Worm (Caenorhabditis elegans): ENCODE measurements around the gene rga-4.
A peak's percentile ranks its signal among the peaks of the same experiment; 100 is the strongest.

Gene rga-4

ce11 chrV:1383206-1383908 is at the start of gene rga-4:
rga-4 (minus strand) TSS chrV:1383256.
- TF ChIP-seq C34F6.9 (tag; optimal IDR thresholded peaks at IDR 0.05) (peak; percentile 51), nhr-237 (tag; optimal IDR thresholded peaks at IDR 0.05) (no peak), nhr-10 (tag; optimal IDR thresholded peaks at IDR 0.05) (no peak), aly-2 (tag; optimal IDR thresholded peaks at IDR 0.05) (no peak), nhr-21 (tag; optimal IDR thresholded peaks at IDR 0.05) (no peak), alr-1 (tag; optimal IDR thresholded peaks at IDR 0.05) (no peak), fos-1 (tag; optimal IDR thresholded peaks at IDR 0.05) (no peak), F13H6.1 (tag; optimal IDR thresholded peaks at IDR 0.05) (peak; percentile 7), gmeb-1 (tag; optimal IDR thresholded peaks at IDR 0.05) (peak; percentile 61), dmd-4 (tag; optimal IDR thresholded peaks at IDR 0.05) (no peak), unc-55 (GFP tag; optimal IDR thresholded peaks at IDR 0.05) (peak; percentile 56), elt-1 (tag; optimal IDR thresholded peaks at IDR 0.05) (no peak), lsy-2 (tag; optimal IDR thresholded peaks at IDR 0.05) (peak in 1 of 2 experiments; percentile 25), sma-3 (GFP tag; optimal IDR thresholded peaks at IDR 0.05) (no peak), sem-4 (tag; optimal IDR thresholded peaks at IDR 0.05) (no peak), mdl-1 (tag; optimal IDR thresholded peaks at IDR 0.05) (no peak), Y55F3AM.14 (GFP tag; optimal IDR thresholded peaks at IDR 0.05) (no peak), skn-1 (tag; optimal IDR thresholded peaks at IDR 0.05) (no peak), peb-1 (tag; optimal IDR thresholded peaks at IDR 0.05) (no peak), lin-11 (tag; optimal IDR thresholded peaks at IDR 0.05) (no peak)

ce11 chrV:1431702-1432187 is 48.7 kb upstream of the rga-4 start, which contains the start of gene ges-1:
ges-1 (minus strand) TSS chrV:1432137.
- no peak for TF ChIP-seq C34F6.9 (tag; optimal IDR thresholded peaks at IDR 0.05)
- no peak for TF ChIP-seq ceh-16 (tag; optimal IDR thresholded peaks at IDR 0.05)
- no peak for TF ChIP-seq R02D3.7 (tag; optimal IDR thresholded peaks at IDR 0.05)
- no peak for TF ChIP-seq nhr-21 (tag; optimal IDR thresholded peaks at IDR 0.05)
- no peak for TF ChIP-seq ztf-4 (tag; optimal IDR thresholded peaks at IDR 0.05)
- TF ChIP-seq nhr-6 (tag; optimal IDR thresholded peaks at IDR 0.05): no peak
- no peak for TF ChIP-seq aly-2 (tag; optimal IDR thresholded peaks at IDR 0.05)

ce11 chrV:1425595-1425994 is 42.5 kb upstream of the rga-4 start, which contains the start of gene R12A1.3:
R12A1.3 (minus strand) TSS chrV:1425794.
- TF ChIP-seq elt-1 (tag; optimal IDR thresholded peaks at IDR 0.05) (no peak), sma-3 (GFP tag; optimal IDR thresholded peaks at IDR 0.05) (no peak), nhr-11 (tag; optimal IDR thresholded peaks at IDR 0.05) (no peak), ztf-4 (tag; optimal IDR thresholded peaks at IDR 0.05) (no peak), ceh-82 (tag; optimal IDR thresholded peaks at IDR 0.05) (no peak), aly-2 (tag; optimal IDR thresholded peaks at IDR 0.05) (no peak), mbf-1 (tag; optimal IDR thresholded peaks at IDR 0.05) (no peak), unc-39 (tag; optimal IDR thresholded peaks at IDR 0.05) (no peak), peb-1 (tag; optimal IDR thresholded peaks at IDR 0.05) (no peak), sem-4 (tag; optimal IDR thresholded peaks at IDR 0.05) (no peak)

ce11 chrV:1423338-1423737 is 40.3 kb upstream of the rga-4 start:
- TF ChIP-seq Y55F3AM.14 (GFP tag; optimal IDR thresholded peaks at IDR 0.05) (no peak), nhr-23 (tag; optimal IDR thresholded peaks at IDR 0.05) (no peak), lsy-2 (tag; optimal IDR thresholded peaks at IDR 0.05) (no peak), C34F6.9 (tag; optimal IDR thresholded peaks at IDR 0.05) (no peak), peb-1 (tag; optimal IDR thresholded peaks at IDR 0.05) (no peak), nhr-237 (tag; optimal IDR thresholded peaks at IDR 0.05) (no peak), mab-5 (tag; optimal IDR thresholded peaks at IDR 0.05) (no peak), dmd-4 (tag; optimal IDR thresholded peaks at IDR 0.05) (no peak)

ce11 chrV:1422269-1422668 is 39.2 kb upstream of the rga-4 start:
- TF ChIP-seq lin-11 (tag; optimal IDR thresholded peaks at IDR 0.05) (no peak), nhr-25 (tag; optimal IDR thresholded peaks at IDR 0.05) (no peak), nhr-21 (tag; optimal IDR thresholded peaks at IDR 0.05) (no peak), ceh-16 (tag; optimal IDR thresholded peaks at IDR 0.05) (no peak)

ce11 chrV:1416154-1416553 is 33.1 kb upstream of the rga-4 start:
- no peak for TF ChIP-seq mdl-1 (tag; optimal IDR thresholded peaks at IDR 0.05)
- no peak for TF ChIP-seq sem-4 (tag; optimal IDR thresholded peaks at IDR 0.05)
- no peak for TF ChIP-seq ceh-16 (tag; optimal IDR thresholded peaks at IDR 0.05)
- TF ChIP-seq lin-11 (tag; optimal IDR thresholded peaks at IDR 0.05): no peak
- TF ChIP-seq ZK546.5 (tag; optimal IDR thresholded peaks at IDR 0.05): no peak
- TF ChIP-seq lin-13 (GFP tag; optimal IDR thresholded peaks at IDR 0.05): no peak
- TF ChIP-seq gmeb-1 (tag; optimal IDR thresholded peaks at IDR 0.05): no peak
- TF ChIP-seq unc-55 (GFP tag; optimal IDR thresholded peaks at IDR 0.05): no peak
- no peak for TF ChIP-seq Y55F3AM.14 (GFP tag; optimal IDR thresholded peaks at IDR 0.05)
- no peak for TF ChIP-seq zag-1 (tag; optimal IDR thresholded peaks at IDR 0.05)
- TF ChIP-seq crh-2 (tag; optimal IDR thresholded peaks at IDR 0.05): no peak
- no peak for TF ChIP-seq snpc-4 (tag; optimal IDR thresholded peaks at IDR 0.05)
- no peak for TF ChIP-seq nhr-6 (tag; optimal IDR thresholded peaks at IDR 0.05)
- no peak for TF ChIP-seq unc-62 (GFP tag; optimal IDR thresholded peaks at IDR 0.05)
- TF ChIP-seq C34F6.9 (tag; optimal IDR thresholded peaks at IDR 0.05): no peak
- TF ChIP-seq nhr-10 (tag; optimal IDR thresholded peaks at IDR 0.05): no peak
- no peak for TF ChIP-seq fos-1 (tag; optimal IDR thresholded peaks at IDR 0.05)
- no peak for TF ChIP-seq elt-1 (tag; optimal IDR thresholded peaks at IDR 0.05)
- TF ChIP-seq ztf-11 (tag; optimal IDR thresholded peaks at IDR 0.05): no peak
- no peak for TF ChIP-seq alr-1 (tag; optimal IDR thresholded peaks at IDR 0.05)

All from whole organism, L2 larva.